Worm (Caenorhabditis elegans) whole organism, L2 larva: ENCODE data around the gene pxd-1.

ENCODE experiments used
- Y55F3AM.14 ChIP-seq: fragments of 200-800 bp; sonication (Bioruptor generic); optimal IDR thresholded peaks from 2 replicates; lab custom pipeline; 2018; ENCODE audit warnings: mild to moderate bottlenecking, missing genetic modification characterization, missing compliant biosample characterization
- aly-2 ChIP-seq: fragments of 150-350 bp; optimal IDR thresholded peaks from 2 replicates; lab custom pipeline; 2014; ENCODE audit warnings: missing biosample characterization, missing genetic modification characterization
- ceh-16 ChIP-seq: fragments of 150-350 bp; optimal IDR thresholded peaks from 2 replicates; lab custom pipeline; 2014; ENCODE audit warnings: missing biosample characterization, missing genetic modification characterization
- ceh-82 ChIP-seq: fragments of 150-350 bp; optimal IDR thresholded peaks from 2 replicates; lab custom pipeline; 2014; ENCODE audit warnings: missing biosample characterization, missing genetic modification characterization
- sma-3 ChIP-seq: sonication (generic microtip); optimal IDR thresholded peaks from 2 replicates; lab custom pipeline; 2016; ENCODE audit warnings: missing genetic modification reagents, missing genetic modification characterization, missing compliant biosample characterization
- unc-39 ChIP-seq: fragments of 150-350 bp; optimal IDR thresholded peaks from 2 replicates; lab custom pipeline; 2014; ENCODE audit warnings: missing biosample characterization, missing genetic modification characterization

- no peak for TF ChIP-seq Y55F3AM.14 (GFP tag; lab: Kevin White, UChicago)
- TF ChIP-seq unc-39 (tag; lab: Kevin White, UChicago), result no peak
- TF ChIP-seq sma-3, result no peak
- TF ChIP-seq ceh-16 (tag; lab: Kevin White, UChicago), result no peak
- TF ChIP-seq aly-2 (tag; lab: Kevin White, UChicago), result no peak
- TF ChIP-seq ceh-82 (tag; lab: Kevin White, UChicago), result no peak
These were observed 31.4 kb downstream of the pxd-1 start for ce11 chrIII:4037332-4037731.
